Worm (Caenorhabditis elegans) whole organism, midembryonic: ENCODE measurements around the gene Y57A10C.8.

Experiments used
- T22C8.4 ChIP-seq: fragments of 200-800 bp; sonication (Bioruptor generic); IDR thresholded peaks from 2 replicates; pipeline ENCODE4 v1.3.6; 2022; ENCODE audit warnings: missing genetic modification characterization, missing compliant biosample characterization
- cog-1 ChIP-seq: sonication (generic microtip); optimal IDR thresholded peaks from 2 replicates; lab custom pipeline; 2016; ENCODE audit warnings: missing genetic modification characterization, missing compliant biosample characterization
- ztf-23 ChIP-seq: fragments of 200-800 bp; sonication (Bioruptor generic); IDR thresholded peaks from 2 replicates; pipeline ENCODE4 v1.3.6; 2022; ENCODE audit warnings: missing genetic modification reagents, missing genetic modification characterization, missing compliant biosample characterization
- ztf-29 ChIP-seq: fragments of 200-800 bp; sonication (Bioruptor generic); IDR thresholded peaks from 2 replicates; pipeline ENCODE4 v1.3.6; 2022; ENCODE audit warnings: missing genetic modification reagents, missing genetic modification characterization, missing compliant biosample characterization

- TF ChIP-seq T22C8.4 (GFP tag; lab: Robert Waterston, UW), result no peak
- TF ChIP-seq cog-1, result no peak
- TF ChIP-seq ztf-29 (GFP tag; lab: Robert Waterston, UW), result no peak
- TF ChIP-seq ztf-23 (GFP tag; lab: Robert Waterston, UW), result no peak
These were observed 27.0 kb upstream of the Y57A10C.8 start, which contains the start of gene sre-32 for ce11 chrII:12456633-12457032.
